Worm (Caenorhabditis elegans) whole organism, mixed stage, embryonic: ENCODE data around the gene rpn-11.

Experiments
- elt-1 ChIP-seq: sonication (generic microtip); optimal IDR thresholded peaks from 2 replicates; lab custom pipeline; 2017; ENCODE audit warnings: missing genetic modification characterization, mild to moderate bottlenecking, missing compliant biosample characterization, antibody characterized with exemption, moderate library complexity, borderline replicate concordance; ENCODE audit not compliant: insufficient read depth
- flh-1 ChIP-seq: fragments of 200-800 bp; sonication (Bioruptor generic); optimal IDR thresholded peaks from 2 replicates; lab custom pipeline; 2018; ENCODE audit warnings: mild to moderate bottlenecking, missing genetic modification characterization, moderate library complexity, missing compliant biosample characterization
- lsy-2 ChIP-seq: fragments of 150-350 bp; optimal IDR thresholded peaks from 2 replicates; lab custom pipeline; 2014; ENCODE audit warnings: missing biosample characterization, missing genetic modification characterization
- mep-1 ChIP-seq: fragments of 150-350 bp; optimal IDR thresholded peaks from 2 replicates; lab custom pipeline; 2017; ENCODE audit warnings: missing biosample characterization, missing genetic modification reagents, missing genetic modification characterization, inconsistent platforms
- nhr-2 ChIP-seq: fragments of 150-350 bp; optimal IDR thresholded peaks from 2 replicates; lab custom pipeline; 2014; ENCODE audit warnings: missing biosample characterization, missing genetic modification characterization
- nhr-237 ChIP-seq: fragments of 150-350 bp; optimal IDR thresholded peaks from 2 replicates; lab custom pipeline; 2014; ENCODE audit warnings: missing biosample characterization, missing genetic modification characterization
- tbx-8 ChIP-seq: fragments of 200-800 bp; sonication (Bioruptor generic); optimal IDR thresholded peaks from 2 replicates; lab custom pipeline; 2018; ENCODE audit warnings: mild to moderate bottlenecking, missing genetic modification characterization, moderate library complexity, missing compliant biosample characterization
- unc-39 ChIP-seq: fragments of 150-350 bp; optimal IDR thresholded peaks from 2 replicates; lab custom pipeline; 2014; ENCODE audit warnings: missing biosample characterization, missing genetic modification characterization
- unc-62 ChIP-seq: fragments of 150-350 bp; optimal IDR thresholded peaks from 2 replicates; lab custom pipeline; 2014; ENCODE audit warnings: missing biosample characterization, missing genetic modification reagents, missing genetic modification characterization

ce11 chrII:4018617-4019016, 25.7 kb downstream of the rpn-11 start, which contains the start of gene K07D4.6:
- TF ChIP-seq tbx-8, result no peak
- no peak for TF ChIP-seq nhr-237 (tag; lab: Kevin White, UChicago)
- TF ChIP-seq elt-1, result no peak
- TF ChIP-seq nhr-2 (tag; lab: Kevin White, UChicago), result no peak
- no peak for TF ChIP-seq unc-39 (tag; lab: Kevin White, UChicago)
- TF ChIP-seq unc-62 (GFP tag; lab: Kevin White, UChicago), result no peak
- TF ChIP-seq lsy-2 (tag; lab: Kevin White, UChicago), result no peak
- TF ChIP-seq flh-1 (GFP tag; lab: Kevin White, UChicago), result no peak
- no peak for TF ChIP-seq mep-1 (tag; lab: Kevin White, UChicago)
